Worm (Caenorhabditis elegans) whole organism, midembryonic: ENCODE data around the gene srh-265.

Source experiments
- T22C8.4 ChIP-seq: fragments of 200-800 bp; sonication (Bioruptor generic); IDR thresholded peaks from 2 replicates; pipeline ENCODE4 v1.3.6; 2022; ENCODE audit warnings: missing genetic modification characterization, missing compliant biosample characterization
- cog-1 ChIP-seq: sonication (generic microtip); optimal IDR thresholded peaks from 2 replicates; lab custom pipeline; 2016; ENCODE audit warnings: missing genetic modification characterization, missing compliant biosample characterization
- flt-1 ChIP-seq: fragments of 200-800 bp; sonication (Bioruptor generic); IDR thresholded peaks from 2 replicates; pipeline ENCODE4 v1.3.6; 2022; ENCODE audit warnings: missing genetic modification characterization, missing compliant biosample characterization
- klf-2 ChIP-seq: fragments of 200-800 bp; sonication (Bioruptor generic); conservative IDR thresholded peaks from 2 replicates; pipeline ENCODE4 v1.3.6; 2022; ENCODE audit warnings: missing genetic modification reagents, missing genetic modification characterization, missing compliant biosample characterization
- med-1 ChIP-seq: sonication (generic microtip); optimal IDR thresholded peaks from 2 replicates; lab custom pipeline; 2017; ENCODE audit warnings: missing genetic modification characterization, mild to moderate bottlenecking, missing compliant biosample characterization, antibody characterized with exemption, missing genetic modification reagents; ENCODE audit not compliant: insufficient read depth
- ref-1 ChIP-seq: fragments of 200-800 bp; sonication (Bioruptor generic); conservative IDR thresholded peaks from 2 replicates; pipeline ENCODE4 v1.3.6; 2022; ENCODE audit warnings: missing genetic modification reagents, missing genetic modification characterization, missing compliant biosample characterization
- tab-1 ChIP-seq: fragments of 200-800 bp; sonication (Bioruptor generic); IDR thresholded peaks from 2 replicates; pipeline ENCODE4 v1.3.6; 2022; ENCODE audit warnings: missing genetic modification characterization, missing compliant biosample characterization
- ztf-23 ChIP-seq: fragments of 200-800 bp; sonication (Bioruptor generic); IDR thresholded peaks from 2 replicates; pipeline ENCODE4 v1.3.6; 2022; ENCODE audit warnings: missing genetic modification reagents, missing genetic modification characterization, missing compliant biosample characterization
- ztf-29 ChIP-seq: fragments of 200-800 bp; sonication (Bioruptor generic); IDR thresholded peaks from 2 replicates; pipeline ENCODE4 v1.3.6; 2022; ENCODE audit warnings: missing genetic modification reagents, missing genetic modification characterization, missing compliant biosample characterization

The srh-265 gene

DNA sequence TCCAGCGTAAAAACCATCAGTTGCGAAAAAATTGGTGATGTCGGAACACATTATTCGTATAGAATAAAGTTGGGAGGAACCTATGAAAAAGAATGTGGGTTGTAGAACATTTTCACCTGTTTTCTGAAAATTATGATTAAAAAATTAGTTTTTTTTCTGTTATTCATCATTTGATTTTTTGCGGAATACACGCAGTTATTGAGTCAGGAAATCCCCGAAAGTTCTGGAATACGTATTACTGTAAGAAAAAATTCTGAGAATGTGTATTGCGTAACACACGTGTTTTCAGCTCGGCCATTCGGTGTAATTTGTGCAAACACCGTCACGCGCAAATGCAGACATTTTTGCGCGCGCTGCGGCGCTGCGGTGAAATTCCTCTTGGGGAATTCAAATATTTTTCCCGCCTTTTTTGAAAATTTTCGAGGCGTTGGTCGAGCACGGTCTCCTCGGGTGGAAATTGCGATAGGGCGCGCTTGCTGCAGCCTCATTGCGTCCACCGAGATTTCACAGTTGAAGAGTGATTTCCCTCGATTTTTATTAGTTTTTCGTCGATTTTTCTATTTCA lies 27.1 kb upstream of the srh-265 start, which contains the start of gene srh-170:
Gene srh-170, minus strand, starts transcription at position 51 of the 565 bp plus-strand sequence.
- no peak for TF ChIP-seq ztf-23 (GFP tag; lab: Robert Waterston, UW)
- TF ChIP-seq tab-1 (GFP tag; lab: Robert Waterston, UW): no peak
- no peak for TF ChIP-seq med-1
- TF ChIP-seq ztf-29 (GFP tag; lab: Robert Waterston, UW): no peak
- no peak for TF ChIP-seq klf-2
- TF ChIP-seq T22C8.4 (GFP tag; lab: Robert Waterston, UW): no peak
- no peak for TF ChIP-seq ref-1 (GFP tag; lab: Robert Waterston, UW)
- TF ChIP-seq flt-1 (GFP tag; lab: Robert Waterston, UW): no peak
- no peak for TF ChIP-seq cog-1

ce11 chrV:15392064-15392463 lies 24.0 kb upstream of the srh-265 start:
- TF ChIP-seq T22C8.4 (GFP tag; lab: Robert Waterston, UW): no peak
- no peak for TF ChIP-seq cog-1
- TF ChIP-seq tab-1 (GFP tag; lab: Robert Waterston, UW): no peak
- no peak for TF ChIP-seq flt-1 (GFP tag; lab: Robert Waterston, UW)
- no peak for TF ChIP-seq ztf-29 (GFP tag; lab: Robert Waterston, UW)
- TF ChIP-seq ztf-23 (GFP tag; lab: Robert Waterston, UW): no peak

DNA sequence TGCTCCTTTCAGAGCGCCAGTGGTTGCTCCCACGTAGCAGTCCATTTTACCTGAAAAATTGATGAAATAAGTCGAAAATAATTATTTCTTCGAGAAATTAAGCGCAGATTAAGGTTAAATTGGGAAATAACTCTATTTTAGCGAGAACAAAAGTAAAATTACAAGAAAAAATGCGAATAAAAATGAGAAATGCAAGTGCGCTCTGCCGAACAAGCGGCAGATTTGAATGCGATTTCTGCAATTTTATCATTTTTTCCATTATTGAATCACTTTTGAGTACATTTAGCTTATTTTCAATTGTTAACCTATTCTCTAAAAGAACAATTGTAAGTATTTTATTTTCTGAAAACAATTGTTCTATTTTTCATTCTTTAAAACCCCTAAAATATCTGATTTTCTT lies 21.1 kb upstream of the srh-265 start, which contains the start of gene T06E6.1:
Gene T06E6.1, minus strand, starts transcription at position 56 of the 400 bp plus-strand sequence.
- no peak for TF ChIP-seq ztf-23 (GFP tag; lab: Robert Waterston, UW)
- no peak for TF ChIP-seq T22C8.4 (GFP tag; lab: Robert Waterston, UW)
- TF ChIP-seq ztf-29 (GFP tag; lab: Robert Waterston, UW): no peak
- TF ChIP-seq ref-1 (GFP tag; lab: Robert Waterston, UW): no peak
- TF ChIP-seq tab-1 (GFP tag; lab: Robert Waterston, UW): no peak
- no peak for TF ChIP-seq flt-1 (GFP tag; lab: Robert Waterston, UW)
- no peak for TF ChIP-seq cog-1
- TF ChIP-seq med-1: no peak
- no peak for TF ChIP-seq klf-2

DNA sequence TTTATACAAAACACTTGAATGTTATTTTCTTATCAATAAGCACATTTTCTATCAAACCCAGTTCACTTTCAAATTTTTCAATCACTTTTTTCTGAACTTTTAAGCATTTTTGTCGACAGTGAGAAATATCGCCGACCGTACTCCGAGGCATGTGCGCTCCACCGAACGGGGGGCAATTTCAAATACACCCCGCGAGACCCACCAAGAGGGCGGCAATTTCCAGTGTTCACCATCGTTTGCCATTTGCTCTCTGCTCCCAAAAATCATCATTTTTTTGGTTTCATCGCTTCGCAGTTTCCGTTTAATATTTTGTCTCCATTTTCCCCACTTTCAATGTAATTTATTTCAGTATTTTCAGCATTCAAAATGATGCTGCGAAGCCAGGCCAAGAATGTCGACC lies 20.7 kb upstream of the srh-265 start, which contains the start of gene cyb-3:
Gene cyb-3, plus strand, starts transcription at position 350 of the 400 bp plus-strand sequence.
- TF ChIP-seq T22C8.4 (GFP tag; lab: Robert Waterston, UW): no peak
- no peak for TF ChIP-seq tab-1 (GFP tag; lab: Robert Waterston, UW)
- no peak for TF ChIP-seq med-1
- no peak for TF ChIP-seq ztf-29 (GFP tag; lab: Robert Waterston, UW)
- no peak for TF ChIP-seq flt-1 (GFP tag; lab: Robert Waterston, UW)
- TF ChIP-seq klf-2: no peak
- TF ChIP-seq ref-1 (GFP tag; lab: Robert Waterston, UW): no peak
- TF ChIP-seq ztf-23 (GFP tag; lab: Robert Waterston, UW): no peak
- TF ChIP-seq cog-1: no peak

ce11 chrV:15397139-15397538 lies 18.9 kb upstream of the srh-265 start:
- TF ChIP-seq ztf-23 (GFP tag; lab: Robert Waterston, UW): no peak
- TF ChIP-seq tab-1 (GFP tag; lab: Robert Waterston, UW): no peak
- TF ChIP-seq T22C8.4 (GFP tag; lab: Robert Waterston, UW): no peak

- no peak for TF ChIP-seq tab-1 (GFP tag; lab: Robert Waterston, UW)
- no peak for TF ChIP-seq flt-1 (GFP tag; lab: Robert Waterston, UW)
- no peak for TF ChIP-seq ztf-23 (GFP tag; lab: Robert Waterston, UW)
- TF ChIP-seq ref-1 (GFP tag; lab: Robert Waterston, UW): no peak
- TF ChIP-seq T22C8.4 (GFP tag; lab: Robert Waterston, UW): no peak
- no peak for TF ChIP-seq ztf-29 (GFP tag; lab: Robert Waterston, UW)
- no peak for TF ChIP-seq med-1
- no peak for TF ChIP-seq cog-1
- no peak for TF ChIP-seq klf-2
These were observed 17.3 kb upstream of the srh-265 start, which contains the start of gene fbxa-199 for ce11 chrV:15398728-15399127. Gene fbxa-199 (minus strand): TSS chrV:15398828.

DNA sequence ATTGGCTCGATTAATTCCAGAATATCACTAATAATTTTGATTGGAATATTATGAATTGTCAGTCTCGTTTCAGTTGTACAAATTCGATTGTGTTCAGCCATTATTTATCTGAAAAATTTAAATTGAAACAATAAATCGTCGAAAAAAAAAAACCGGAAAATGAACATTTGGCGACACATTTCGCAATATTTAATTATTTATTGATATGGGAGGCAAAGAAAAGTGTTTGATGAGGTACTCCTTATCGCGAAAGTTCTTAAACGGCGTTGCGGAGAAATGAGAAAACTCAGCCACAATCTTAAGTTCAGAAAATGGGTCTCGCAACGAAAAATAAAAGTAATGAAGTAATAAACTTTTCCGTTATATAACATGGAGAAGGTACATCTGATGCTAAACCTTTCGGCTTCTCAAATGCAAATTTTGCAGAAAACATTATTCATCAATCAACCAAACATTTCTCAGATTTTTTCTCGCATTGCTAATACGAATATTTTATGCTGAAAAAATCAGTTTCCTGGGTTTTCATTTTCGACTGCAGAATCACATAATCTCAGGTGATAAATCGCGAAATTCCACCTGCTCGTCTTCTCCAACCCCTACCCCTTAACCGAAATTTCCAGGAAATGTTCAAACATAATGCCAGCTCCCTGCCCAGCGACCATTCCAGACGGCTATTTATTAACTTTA lies 16.2 kb upstream of the srh-265 start, which contains the start of the genes T06E6.15 and sri-7:
Gene T06E6.15, minus strand, starts transcription at position 101 of the 687 bp plus-strand sequence.
Gene sri-7, plus strand, starts transcription at position 637 of the 687 bp plus-strand sequence.
- TF ChIP-seq flt-1 (GFP tag; lab: Robert Waterston, UW) (no peak), klf-2 (no peak), med-1 (no peak), ref-1 (GFP tag; lab: Robert Waterston, UW) (no peak), ztf-29 (GFP tag; lab: Robert Waterston, UW) (no peak), tab-1 (GFP tag; lab: Robert Waterston, UW) (no peak), cog-1 (no peak)

DNA sequence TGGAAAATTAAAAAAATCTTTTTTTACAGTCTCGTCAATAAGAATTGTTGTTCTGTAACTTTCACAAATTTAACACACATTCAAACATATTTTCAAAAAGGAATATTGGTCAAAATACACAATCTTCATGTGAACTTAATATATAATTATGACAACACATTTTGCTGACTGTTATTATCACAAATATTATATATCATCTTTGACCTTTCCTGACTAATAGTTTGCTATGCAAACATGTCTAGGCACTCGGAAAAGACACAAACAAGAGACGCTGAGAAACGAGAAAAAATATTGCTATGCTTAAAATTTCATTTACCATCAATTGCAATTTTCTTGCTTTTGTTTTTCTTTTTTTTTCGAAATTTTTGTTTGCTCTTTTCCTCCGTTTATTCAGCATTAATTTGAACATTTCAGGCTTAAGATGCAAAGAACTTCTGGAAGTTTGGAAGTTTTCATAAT lies 14.2 kb upstream of the srh-265 start, which contains the start of gene fbxa-135:
Gene fbxa-135, plus strand, starts transcription at position 409 of the 459 bp plus-strand sequence.
- no peak for TF ChIP-seq ref-1 (GFP tag; lab: Robert Waterston, UW)

- no peak for TF ChIP-seq T22C8.4 (GFP tag; lab: Robert Waterston, UW)
- TF ChIP-seq flt-1 (GFP tag; lab: Robert Waterston, UW): no peak
- no peak for TF ChIP-seq klf-2
- TF ChIP-seq ref-1 (GFP tag; lab: Robert Waterston, UW): no peak
- no peak for TF ChIP-seq ztf-23 (GFP tag; lab: Robert Waterston, UW)
- no peak for TF ChIP-seq cog-1
- TF ChIP-seq tab-1 (GFP tag; lab: Robert Waterston, UW): no peak
- no peak for TF ChIP-seq ztf-29 (GFP tag; lab: Robert Waterston, UW)
- no peak for TF ChIP-seq med-1
These were observed 11.2 kb upstream of the srh-265 start, which contains the start of gene srh-258 for ce11 chrV:15404859-15405258. Gene srh-258 (plus strand): TSS chrV:15405159.
